Fruit fly (Drosophila melanogaster) ovary, adult (tissue): ENCODE results near the gene cact.

ENCODE experiments used
- CG17801 ChIP-seq: fragments of 200-800 bp; optimal IDR thresholded peaks from 2 replicates; lab custom pipeline; 2019; ENCODE audit warnings: missing biosample characterization, mild to moderate bottlenecking, missing genetic modification characterization, moderate library complexity; ENCODE audit not compliant: partially characterized antibody

cact gene

dm6 chr2L:16281419-16282076, 44.5 kb downstream of the cact start:
- no peak for TF ChIP-seq CG17801 (GFP tag; lab: Kevin White, UChicago)

- peak; percentile 81 for TF ChIP-seq CG17801 (GFP tag; lab: Kevin White, UChicago)
These were observed 46.2 kb downstream of the cact start for dm6 chr2L:16279774-16280252.

- TF ChIP-seq CG17801 (GFP tag; lab: Kevin White, UChicago), result no peak
These were observed 47.2 kb downstream of the cact start for dm6 chr2L:16278842-16279241.

dm6 chr2L:16277922-16278321, 48.1 kb downstream of the cact start:
- no peak for TF ChIP-seq CG17801 (GFP tag; lab: Kevin White, UChicago)

dm6 chr2L:16276820-16277219, 49.2 kb downstream of the cact start:
- TF ChIP-seq CG17801 (GFP tag; lab: Kevin White, UChicago), result no peak

- TF ChIP-seq CG17801 (GFP tag; lab: Kevin White, UChicago), result no peak
These were observed 50.2 kb downstream of the cact start for dm6 chr2L:16275809-16276178.

- TF ChIP-seq CG17801 (GFP tag; lab: Kevin White, UChicago), result no peak
These were observed 50.7 kb downstream of the cact start for dm6 chr2L:16275177-16275808.

- no peak for TF ChIP-seq CG17801 (GFP tag; lab: Kevin White, UChicago)
These were observed 51.9 kb downstream of the cact start for dm6 chr2L:16274100-16274499.

dm6 chr2L:16273439-16273838, 52.6 kb downstream of the cact start:
- peak; percentile 35 for TF ChIP-seq CG17801 (GFP tag; lab: Kevin White, UChicago)

dm6 chr2L:16272730-16273129, 53.3 kb downstream of the cact start:
- TF ChIP-seq CG17801 (GFP tag; lab: Kevin White, UChicago), result no peak

- TF ChIP-seq CG17801 (GFP tag; lab: Kevin White, UChicago), result no peak
These were observed 54.6 kb downstream of the cact start for dm6 chr2L:16271486-16271806.

- peak; percentile 43 for TF ChIP-seq CG17801 (GFP tag; lab: Kevin White, UChicago)
These were observed 55.1 kb downstream of the cact start for dm6 chr2L:16270667-16271485.

- peak; percentile 90 for TF ChIP-seq CG17801 (GFP tag; lab: Kevin White, UChicago)
These were observed 56.5 kb downstream of the cact start for dm6 chr2L:16269232-16270134.

- no peak for TF ChIP-seq CG17801 (GFP tag; lab: Kevin White, UChicago)
These were observed 57.2 kb downstream of the cact start for dm6 chr2L:16268869-16269231.

dm6 chr2L:16268107-16268539, 57.9 kb downstream of the cact start:
- TF ChIP-seq CG17801 (GFP tag; lab: Kevin White, UChicago), result peak; percentile 65
